Worm (Caenorhabditis elegans): ENCODE data around the gene F44G4.6.

Gene F44G4.6

ce11 chrII:8996064-8996463 is 5.5 kb downstream of the F44G4.6 start, which contains the start of gene ndub-2:
TSS of gene ndub-2 (plus strand) at chrII:8996364.
- TF ChIP-seq B0310.2 (tag; optimal IDR thresholded peaks at IDR 0.05) = no peak
- TF ChIP-seq ceh-13 (GFP tag; optimal IDR thresholded peaks at IDR 0.05) = no peak
- no peak for TF ChIP-seq ama-1 (optimal IDR thresholded peaks at IDR 0.05)
- TF ChIP-seq sea-1 (GFP tag; conservative IDR thresholded peaks at IDR 0.05) = no peak

DNA sequence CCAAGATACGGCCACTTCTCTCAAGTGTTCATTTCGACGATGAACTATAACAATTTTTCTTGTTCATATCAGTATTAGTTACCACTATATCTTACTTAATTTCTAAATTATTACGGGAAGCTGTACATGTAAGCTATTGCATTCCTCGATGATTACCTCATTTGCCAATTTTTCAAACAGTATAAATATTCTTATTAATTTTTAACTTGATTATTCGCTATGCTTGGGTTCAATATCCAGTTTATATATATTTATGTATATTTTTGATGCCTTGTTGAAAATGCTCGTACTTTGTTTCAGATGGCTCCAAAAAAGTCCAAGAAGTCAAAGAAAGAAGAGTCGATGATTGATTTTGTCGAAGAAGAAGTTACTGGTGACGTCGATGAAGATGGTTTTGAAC is 7.3 kb downstream of the F44G4.6 start, which contains the start of gene F44G4.1:
Gene F44G4.1 (plus strand): TSS at position 301 of the 400 bp plus-strand sequence.
- TF ChIP-seq hmg-4 (GFP tag; optimal IDR thresholded peaks at IDR 0.05) = no peak
- TF ChIP-seq ama-1 (optimal IDR thresholded peaks at IDR 0.05) = no peak
- TF ChIP-seq hnd-1 (tag; optimal IDR thresholded peaks at IDR 0.05) = no peak
- TF ChIP-seq scrt-1 (GFP tag; IDR thresholded peaks at IDR 0.05) = no peak
- no peak for TF ChIP-seq tbx-37 (GFP tag; conservative IDR thresholded peaks at IDR 0.05)
- no peak for TF ChIP-seq flt-1 (GFP tag; IDR thresholded peaks at IDR 0.05)
- TF ChIP-seq ets-7 (tag; optimal IDR thresholded peaks at IDR 0.05) = no peak
- no peak for TF ChIP-seq sea-1 (GFP tag; conservative IDR thresholded peaks at IDR 0.05)
- TF ChIP-seq F13C5.2 (tag; optimal IDR thresholded peaks at IDR 0.05) = no peak
- TF ChIP-seq ceh-36 (tag; optimal IDR thresholded peaks at IDR 0.05) = no peak
- TF ChIP-seq tra-4 (tag; optimal IDR thresholded peaks at IDR 0.05) = no peak
- TF ChIP-seq tbx-11 (GFP tag; IDR thresholded peaks at IDR 0.05) = no peak
- TF ChIP-seq ceh-13 (GFP tag; optimal IDR thresholded peaks at IDR 0.05) = no peak
- TF ChIP-seq B0310.2 (tag; optimal IDR thresholded peaks at IDR 0.05) = no peak
- TF ChIP-seq hmbx-1 (tag; optimal IDR thresholded peaks at IDR 0.05) = no peak
- TF ChIP-seq pes-1 (GFP tag; IDR thresholded peaks at IDR 0.05) = no peak

- TF ChIP-seq aly-1 (tag; optimal IDR thresholded peaks at IDR 0.05) (no peak), tbx-37 (GFP tag; conservative IDR thresholded peaks at IDR 0.05) (no peak), ceh-36 (tag; optimal IDR thresholded peaks at IDR 0.05) (no peak)
These were observed 8.8 kb downstream of the F44G4.6 start, which contains the start of gene ooc-5 for ce11 chrII:8992780-8993179. TSS of gene ooc-5 (plus strand) at chrII:8993160.

ce11 chrII:8991602-8992001 is 10.0 kb downstream of the F44G4.6 start:
- TF ChIP-seq hmg-4 (GFP tag; optimal IDR thresholded peaks at IDR 0.05) (no peak), F13C5.2 (tag; optimal IDR thresholded peaks at IDR 0.05) (no peak), ets-7 (tag; optimal IDR thresholded peaks at IDR 0.05) (no peak), tra-4 (tag; optimal IDR thresholded peaks at IDR 0.05) (no peak), scrt-1 (GFP tag; IDR thresholded peaks at IDR 0.05) (no peak)

DNA sequence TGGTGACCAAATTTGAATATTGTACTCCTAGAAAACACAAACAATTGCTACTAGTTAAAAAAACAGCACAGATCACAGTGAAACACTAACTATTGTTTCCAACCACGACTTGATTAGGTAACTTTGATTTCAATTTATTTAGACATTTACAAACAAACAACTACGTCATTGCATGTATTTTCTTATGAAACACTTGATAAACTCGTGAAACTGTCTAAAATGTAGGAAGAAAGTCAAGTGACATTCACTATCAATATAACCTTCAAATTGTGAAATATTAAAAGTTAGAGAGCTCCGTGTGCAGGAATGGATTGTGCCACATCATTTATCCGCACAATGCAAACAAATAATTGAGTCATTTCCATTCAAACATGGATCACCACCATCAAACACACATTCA is 11.3 kb downstream of the F44G4.6 start:
- TF ChIP-seq tbx-11 (GFP tag; IDR thresholded peaks at IDR 0.05) = no peak
- no peak for TF ChIP-seq scrt-1 (GFP tag; IDR thresholded peaks at IDR 0.05)
- no peak for TF ChIP-seq hnd-1 (tag; optimal IDR thresholded peaks at IDR 0.05)
- TF ChIP-seq ama-1 (optimal IDR thresholded peaks at IDR 0.05) = no peak
- no peak for TF ChIP-seq tbx-37 (GFP tag; conservative IDR thresholded peaks at IDR 0.05)
- TF ChIP-seq ceh-13 (GFP tag; optimal IDR thresholded peaks at IDR 0.05) = no peak
- TF ChIP-seq sea-1 (GFP tag; conservative IDR thresholded peaks at IDR 0.05) = no peak
- no peak for TF ChIP-seq aly-1 (tag; optimal IDR thresholded peaks at IDR 0.05)
- no peak for TF ChIP-seq pes-1 (GFP tag; IDR thresholded peaks at IDR 0.05)
- TF ChIP-seq ets-7 (tag; optimal IDR thresholded peaks at IDR 0.05) = no peak
- no peak for TF ChIP-seq F13C5.2 (tag; optimal IDR thresholded peaks at IDR 0.05)
- no peak for TF ChIP-seq ceh-36 (tag; optimal IDR thresholded peaks at IDR 0.05)
- TF ChIP-seq flt-1 (GFP tag; IDR thresholded peaks at IDR 0.05) = no peak
- no peak for TF ChIP-seq B0310.2 (tag; optimal IDR thresholded peaks at IDR 0.05)
- no peak for TF ChIP-seq tra-4 (tag; optimal IDR thresholded peaks at IDR 0.05)

ce11 chrII:8989444-8989843 is 12.1 kb downstream of the F44G4.6 start, which contains the start of gene C18E9.9:
TSS of gene C18E9.9 (minus strand) at chrII:8989544.
- TF ChIP-seq B0310.2 (tag; optimal IDR thresholded peaks at IDR 0.05) (no peak), aly-1 (tag; optimal IDR thresholded peaks at IDR 0.05) (no peak), tbx-11 (GFP tag; IDR thresholded peaks at IDR 0.05) (no peak), pes-1 (GFP tag; IDR thresholded peaks at IDR 0.05) (no peak), hmbx-1 (tag; optimal IDR thresholded peaks at IDR 0.05) (no peak), ets-7 (tag; optimal IDR thresholded peaks at IDR 0.05) (no peak), ama-1 (optimal IDR thresholded peaks at IDR 0.05) (no peak), ceh-36 (tag; optimal IDR thresholded peaks at IDR 0.05) (no peak), flt-1 (GFP tag; IDR thresholded peaks at IDR 0.05) (no peak), hmg-4 (GFP tag; optimal IDR thresholded peaks at IDR 0.05) (no peak), hnd-1 (tag; optimal IDR thresholded peaks at IDR 0.05) (no peak), ceh-13 (GFP tag; optimal IDR thresholded peaks at IDR 0.05) (no peak), tbx-37 (GFP tag; conservative IDR thresholded peaks at IDR 0.05) (no peak), tra-4 (tag; optimal IDR thresholded peaks at IDR 0.05) (no peak), sea-1 (GFP tag; conservative IDR thresholded peaks at IDR 0.05) (no peak), F13C5.2 (tag; optimal IDR thresholded peaks at IDR 0.05) (no peak), scrt-1 (GFP tag; IDR thresholded peaks at IDR 0.05) (no peak)

DNA sequence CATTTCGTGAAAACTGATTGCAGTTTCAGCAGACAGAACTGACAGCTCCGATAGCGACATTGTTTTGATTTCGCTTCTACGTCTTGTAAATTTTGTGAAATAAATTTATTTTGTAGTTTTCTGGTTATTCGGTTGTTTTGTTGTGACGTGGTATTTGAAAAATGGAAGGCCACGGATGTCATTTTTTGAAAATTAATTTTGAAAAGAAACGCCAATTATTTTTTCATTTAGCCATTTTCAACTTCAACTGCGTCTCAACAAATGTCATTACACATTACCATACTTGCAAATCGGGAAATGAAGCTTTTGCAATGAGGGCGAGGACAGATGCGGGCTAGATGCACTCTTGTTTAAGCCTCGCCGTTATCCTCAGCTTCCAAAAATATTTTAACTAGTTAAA is 13.6 kb downstream of the F44G4.6 start, which contains the start of gene C18E9.8:
Gene C18E9.8 (minus strand): TSS at position 101 of the 400 bp plus-strand sequence.
- no peak for TF ChIP-seq tra-4 (tag; optimal IDR thresholded peaks at IDR 0.05)
- no peak for TF ChIP-seq ceh-13 (GFP tag; optimal IDR thresholded peaks at IDR 0.05)
- no peak for TF ChIP-seq sea-1 (GFP tag; conservative IDR thresholded peaks at IDR 0.05)
- no peak for TF ChIP-seq scrt-1 (GFP tag; IDR thresholded peaks at IDR 0.05)

DNA sequence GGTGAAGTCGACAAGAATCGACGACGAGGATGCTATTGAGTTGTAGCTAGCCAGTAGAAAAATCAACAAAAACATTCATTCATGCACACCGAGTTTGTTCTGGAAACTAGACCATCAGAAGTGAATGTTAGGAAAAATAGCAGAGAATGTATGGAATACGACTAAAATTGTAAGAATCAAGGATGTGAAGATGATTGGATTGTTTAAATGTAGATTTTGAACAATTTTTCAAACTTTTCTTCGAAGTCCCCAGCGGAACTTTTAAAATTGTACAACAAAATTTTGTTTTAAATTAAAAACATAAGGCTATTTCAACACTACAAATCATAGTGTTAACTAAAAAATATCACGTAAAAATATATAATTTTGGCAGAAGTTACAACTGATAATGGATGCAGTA is 18.9 kb downstream of the F44G4.6 start, which contains the start of gene C18E9.7:
Gene C18E9.7 (minus strand): TSS at position 101 of the 400 bp plus-strand sequence.
- no peak for TF ChIP-seq hnd-1 (tag; optimal IDR thresholded peaks at IDR 0.05)
- no peak for TF ChIP-seq tbx-11 (GFP tag; IDR thresholded peaks at IDR 0.05)
- TF ChIP-seq flt-1 (GFP tag; IDR thresholded peaks at IDR 0.05) = no peak
- TF ChIP-seq ceh-13 (GFP tag; optimal IDR thresholded peaks at IDR 0.05) = no peak
- TF ChIP-seq tra-4 (tag; optimal IDR thresholded peaks at IDR 0.05) = no peak
- TF ChIP-seq scrt-1 (GFP tag; IDR thresholded peaks at IDR 0.05) = no peak
- TF ChIP-seq F13C5.2 (tag; optimal IDR thresholded peaks at IDR 0.05) = no peak
- no peak for TF ChIP-seq B0310.2 (tag; optimal IDR thresholded peaks at IDR 0.05)
- no peak for TF ChIP-seq sea-1 (GFP tag; conservative IDR thresholded peaks at IDR 0.05)
- TF ChIP-seq hmg-4 (GFP tag; optimal IDR thresholded peaks at IDR 0.05) = no peak
- TF ChIP-seq pes-1 (GFP tag; IDR thresholded peaks at IDR 0.05) = no peak
- TF ChIP-seq tbx-37 (GFP tag; conservative IDR thresholded peaks at IDR 0.05) = no peak
- no peak for TF ChIP-seq ceh-36 (tag; optimal IDR thresholded peaks at IDR 0.05)
- no peak for TF ChIP-seq ama-1 (optimal IDR thresholded peaks at IDR 0.05)
